Fruit fly (Drosophila melanogaster): ENCODE results near the gene Acbp6.

- TF ChIP-seq CG32264 (GFP tag; optimal IDR thresholded peaks at IDR 0.05) (no peak), Jra (GFP tag; optimal IDR thresholded peaks at IDR 0.05) (no peak), br (GFP tag; optimal IDR thresholded peaks at IDR 0.05) (no peak), Abd-B (GFP tag; optimal IDR thresholded peaks at IDR 0.05) (no peak), dl (GFP tag; optimal IDR thresholded peaks at IDR 0.05; ENCODE audit: insufficient read depth in 1 of 2, partially characterized antibody in 2 of 2) (no peak), ey (GFP tag; optimal IDR thresholded peaks at IDR 0.05) (no peak), Dfd (GFP tag; optimal IDR thresholded peaks at IDR 0.05) (no peak), psq (GFP tag; optimal IDR thresholded peaks at IDR 0.05) (no peak), Sp1 (GFP tag; optimal IDR thresholded peaks at IDR 0.05) (no peak), h (GFP tag; optimal IDR thresholded peaks at IDR 0.05) (no peak), tai (GFP tag; optimal IDR thresholded peaks at IDR 0.05) (no peak)
Measured at dm6 chr3L:7105693-7106092, 23.0 kb upstream of the Acbp6 start.

Measured in whole organism, wandering third instar larva.